Fruit fly (Drosophila melanogaster): ENCODE measurements around the gene CG43439.

CG43439 gene

dm6 chr3L:6977391-6977790 lies 7.0 kb downstream of the CG43439 start:
- TF ChIP-seq CG10348 (GFP tag; IDR thresholded peaks at IDR 0.05) (no peak), gl (tag; optimal IDR thresholded peaks at IDR 0.05) (peak; percentile 8), Ets98B (GFP tag; IDR thresholded peaks at IDR 0.05) (peak; percentile 69), CG12605 (GFP tag; IDR thresholded peaks at IDR 0.05) (peak; percentile 76; the same call in 1 of the 2 replicates), fd96Ca (GFP tag; IDR thresholded peaks at IDR 0.05) (peak; percentile 78), EcR (GFP tag; optimal IDR thresholded peaks at IDR 0.05) (peak; percentile 25), Pif1B (GFP tag; optimal IDR thresholded peaks at IDR 0.05) (peak; percentile 36), rn (GFP tag; IDR thresholded peaks at IDR 0.05) (peak; percentile 72), CG13204 (GFP tag; optimal IDR thresholded peaks at IDR 0.05) (no peak), CG32121 (GFP tag; IDR thresholded peaks at IDR 0.05) (peak; percentile 83), CG4496 (GFP tag; IDR thresholded peaks at IDR 0.05) (peak; percentile 71), CG15710 (tag; optimal IDR thresholded peaks at IDR 0.05) (peak; percentile 64), CG8159 (tag; optimal IDR thresholded peaks at IDR 0.05) (peak; percentile 75), CG34367 (tag; optimal IDR thresholded peaks at IDR 0.05) (peak; percentile 38), D1 (tag; optimal IDR thresholded peaks at IDR 0.05) (no peak), Snoo (tag; optimal IDR thresholded peaks at IDR 0.05) (peak; percentile 75), CG14655 (GFP tag; optimal IDR thresholded peaks at IDR 0.05) (peak; percentile 76), CG17806 (tag; optimal IDR thresholded peaks at IDR 0.05) (peak; percentile 67), CG9948 (tag; optimal IDR thresholded peaks at IDR 0.05) (peak; percentile 65), Pif1A (GFP tag; optimal IDR thresholded peaks at IDR 0.05) (peak; percentile 41), CG8301 (tag; optimal IDR thresholded peaks at IDR 0.05) (peak; percentile 59)

dm6 chr3L:6976601-6977140 lies 7.7 kb downstream of the CG43439 start:
- TF ChIP-seq CG32121 (GFP tag; IDR thresholded peaks at IDR 0.05) (no peak), Ets98B (GFP tag; IDR thresholded peaks at IDR 0.05) (no peak), Pif1B (GFP tag; optimal IDR thresholded peaks at IDR 0.05) (no peak), rn (GFP tag; IDR thresholded peaks at IDR 0.05) (no peak), gl (tag; optimal IDR thresholded peaks at IDR 0.05) (no peak), EcR (GFP tag; optimal IDR thresholded peaks at IDR 0.05) (no peak), CG10348 (GFP tag; IDR thresholded peaks at IDR 0.05) (no peak), CG8301 (tag; optimal IDR thresholded peaks at IDR 0.05) (no peak), CG8159 (tag; optimal IDR thresholded peaks at IDR 0.05) (no peak), CG13204 (GFP tag; optimal IDR thresholded peaks at IDR 0.05) (no peak), CG12605 (GFP tag; IDR thresholded peaks at IDR 0.05) (no peak), CG4496 (GFP tag; IDR thresholded peaks at IDR 0.05) (no peak), CG9948 (tag; optimal IDR thresholded peaks at IDR 0.05) (no peak), CG15710 (tag; optimal IDR thresholded peaks at IDR 0.05) (no peak), Pif1A (GFP tag; optimal IDR thresholded peaks at IDR 0.05) (no peak), fd96Ca (GFP tag; IDR thresholded peaks at IDR 0.05) (no peak), CG17806 (tag; optimal IDR thresholded peaks at IDR 0.05) (no peak), Snoo (tag; optimal IDR thresholded peaks at IDR 0.05) (no peak), CG34367 (tag; optimal IDR thresholded peaks at IDR 0.05) (no peak)

dm6 chr3L:6975875-6976274 lies 8.5 kb downstream of the CG43439 start:
- TF ChIP-seq CG14655 (GFP tag; optimal IDR thresholded peaks at IDR 0.05) (no peak), CG32121 (GFP tag; IDR thresholded peaks at IDR 0.05) (no peak), CG13204 (GFP tag; optimal IDR thresholded peaks at IDR 0.05) (no peak), CG34367 (tag; optimal IDR thresholded peaks at IDR 0.05) (no peak), CG9948 (tag; optimal IDR thresholded peaks at IDR 0.05) (no peak), CG8159 (tag; optimal IDR thresholded peaks at IDR 0.05) (no peak), CG4496 (GFP tag; IDR thresholded peaks at IDR 0.05) (no peak), CG8301 (tag; optimal IDR thresholded peaks at IDR 0.05) (no peak), CG10348 (GFP tag; IDR thresholded peaks at IDR 0.05) (no peak), Pif1B (GFP tag; optimal IDR thresholded peaks at IDR 0.05) (no peak), gl (tag; optimal IDR thresholded peaks at IDR 0.05) (no peak)

dm6 chr3L:6972367-6972766 lies 12.0 kb downstream of the CG43439 start, which contains the start of gene CG10063:
Gene CG10063 (minus strand): TSS chr3L:6972467.
- TF ChIP-seq D1 (tag; optimal IDR thresholded peaks at IDR 0.05) (no peak), CG34367 (tag; optimal IDR thresholded peaks at IDR 0.05) (no peak), Snoo (tag; optimal IDR thresholded peaks at IDR 0.05) (no peak), CG10348 (GFP tag; IDR thresholded peaks at IDR 0.05) (no peak), Ets98B (GFP tag; IDR thresholded peaks at IDR 0.05) (no peak), CG17806 (tag; optimal IDR thresholded peaks at IDR 0.05) (no peak), gl (tag; optimal IDR thresholded peaks at IDR 0.05) (no peak)

DNA sequence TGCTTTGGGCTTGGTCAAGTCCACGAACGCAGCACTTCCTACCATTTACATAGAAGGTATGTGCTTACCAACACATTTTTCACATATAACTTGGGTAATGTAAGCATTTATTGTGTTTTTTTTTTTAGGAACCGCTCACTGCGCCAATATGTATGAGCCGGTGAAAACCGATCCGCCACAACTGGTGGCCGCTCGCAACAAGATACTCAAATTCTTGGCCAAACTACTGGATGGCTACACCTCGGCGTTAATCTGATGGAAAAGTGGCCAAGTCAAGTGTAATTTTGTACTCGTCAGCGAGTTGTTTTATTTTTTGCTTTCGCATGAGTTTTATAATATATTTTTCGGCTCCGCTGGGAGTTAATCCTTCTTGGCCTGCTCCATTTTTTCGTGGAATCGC lies 13.1 kb downstream of the CG43439 start:
- TF ChIP-seq CG15710 (tag; optimal IDR thresholded peaks at IDR 0.05) (no peak), CG12605 (GFP tag; IDR thresholded peaks at IDR 0.05) (no peak), CG13204 (GFP tag; optimal IDR thresholded peaks at IDR 0.05) (no peak), rn (GFP tag; IDR thresholded peaks at IDR 0.05) (no peak), CG10348 (GFP tag; IDR thresholded peaks at IDR 0.05) (no peak), Pif1A (GFP tag; optimal IDR thresholded peaks at IDR 0.05) (no peak), Pif1B (GFP tag; optimal IDR thresholded peaks at IDR 0.05) (no peak), EcR (GFP tag; optimal IDR thresholded peaks at IDR 0.05) (no peak), CG8159 (tag; optimal IDR thresholded peaks at IDR 0.05) (no peak), Ets98B (GFP tag; IDR thresholded peaks at IDR 0.05) (no peak), CG17806 (tag; optimal IDR thresholded peaks at IDR 0.05) (no peak), CG14655 (GFP tag; optimal IDR thresholded peaks at IDR 0.05) (no peak), D1 (tag; optimal IDR thresholded peaks at IDR 0.05) (no peak), fd96Ca (GFP tag; IDR thresholded peaks at IDR 0.05) (no peak), CG32121 (GFP tag; IDR thresholded peaks at IDR 0.05) (no peak), gl (tag; optimal IDR thresholded peaks at IDR 0.05) (no peak), CG8301 (tag; optimal IDR thresholded peaks at IDR 0.05) (no peak), CG34367 (tag; optimal IDR thresholded peaks at IDR 0.05) (no peak), CG9948 (tag; optimal IDR thresholded peaks at IDR 0.05) (no peak)
